Fruit fly (Drosophila melanogaster) Kc167 (cell line): ENCODE data around the gene GC2.

Source experiments
- Myc ChIP-seq: fragments of >200 bp; optimal IDR thresholded peaks from 2 replicates; lab custom pipeline; 2017; ENCODE audit warnings: missing external identifiers
- psq ChIP-seq: fragments of >200 bp; optimal IDR thresholded peaks from 2 replicates; lab custom pipeline; 2017; ENCODE audit warnings: missing external identifiers
- ttk ChIP-seq: sonication (Bioruptor generic); optimal IDR thresholded peaks from 2 replicates; lab custom pipeline; 2017; ENCODE audit warnings: missing external identifiers

- TF ChIP-seq Myc (lab: Kevin White, UChicago) (no peak), ttk (lab: Kevin White, UChicago) (no peak), psq (lab: Kevin White, UChicago) (no peak)
Measured at dm6 chr3R:11969217-11969616, 2.3 kb upstream of the GC2 start.
